Fruit fly (Drosophila melanogaster) whole organism, embryonic: ENCODE measurements around the gene CG43121.
A peak's percentile ranks its signal among the peaks of the same experiment; 100 is the strongest.

Source experiments
- CG11504 ChIP-seq: fragments of 200-800 bp; sonication (Bioruptor generic); optimal IDR thresholded peaks from 3 replicates; lab custom pipeline; 2019; ENCODE audit warnings: missing biosample characterization, mild to moderate bottlenecking, missing genetic modification characterization, moderate library complexity
- CG11696 ChIP-seq: fragments of 200-800 bp; sonication (Bioruptor generic); IDR thresholded peaks from 2 replicates; pipeline ENCODE4 v1.3.6; 2022; ENCODE audit warnings: missing biosample characterization, missing genetic modification characterization
- CG11723 ChIP-seq: fragments of 200-800 bp; sonication (Bioruptor generic); optimal IDR thresholded peaks from 2 replicates; lab custom pipeline; 2017; ENCODE audit warnings: missing biosample characterization, mild to moderate bottlenecking, missing genetic modification characterization
- CG12744 ChIP-seq: fragments of 200-800 bp; sonication (Bioruptor generic); optimal IDR thresholded peaks from 2 replicates; lab custom pipeline; 2016; ENCODE audit warnings: missing biosample characterization, missing genetic modification characterization
- CG15269 ChIP-seq: fragments of 200-800 bp; sonication (Bioruptor generic); optimal IDR thresholded peaks from 2 replicates; lab custom pipeline; 2018; ENCODE audit warnings: missing biosample characterization, mild to moderate bottlenecking, missing genetic modification characterization, moderate library complexity
- CG15696 ChIP-seq: fragments of 200-800 bp; sonication (Bioruptor generic); optimal IDR thresholded peaks from 2 replicates; lab custom pipeline; 2019; ENCODE audit warnings: missing biosample characterization, mild to moderate bottlenecking, missing genetic modification characterization, moderate library complexity
- CG16813 ChIP-seq: fragments of 200-800 bp; sonication (Bioruptor generic); IDR thresholded peaks from 3 replicates; pipeline ENCODE4 v1.3.6; 2022; ENCODE audit warnings: missing biosample characterization, missing genetic modification characterization; ENCODE audit not compliant: partially characterized antibody
- CG18619 ChIP-seq: fragments of 200-800 bp; sonication (Bioruptor generic); optimal IDR thresholded peaks from 3 replicates; lab custom pipeline; 2017; ENCODE audit warnings: missing biosample characterization, mild to moderate bottlenecking, missing genetic modification characterization
- CG18764 ChIP-seq: fragments of 200-800 bp; sonication (Bioruptor generic); optimal IDR thresholded peaks from 3 replicates; lab custom pipeline; 2016; ENCODE audit warnings: missing biosample characterization, missing genetic modification characterization
- CG2199 ChIP-seq: fragments of 200-800 bp; sonication (Bioruptor generic); IDR thresholded peaks from 3 replicates; pipeline ENCODE4 v1.3.6; 2022; ENCODE audit warnings: missing biosample characterization, missing genetic modification characterization
- CG30020 ChIP-seq: fragments of 200-800 bp; optimal IDR thresholded peaks from 2 replicates; lab custom pipeline; 2019; ENCODE audit warnings: missing biosample characterization, mild to moderate bottlenecking, missing genetic modification characterization, moderate library complexity
- CG31224 ChIP-seq: fragments of 200-800 bp; sonication (Bioruptor generic); IDR thresholded peaks from 2 replicates; pipeline ENCODE4 v1.3.6; 2022; ENCODE audit warnings: missing biosample characterization, missing genetic modification characterization
- CG31388 ChIP-seq: fragments of 200-800 bp; sonication (Bioruptor generic); optimal IDR thresholded peaks from 2 replicates; lab custom pipeline; 2016; ENCODE audit warnings: missing biosample characterization, missing genetic modification characterization
- CG3281 ChIP-seq: fragments of 200-800 bp; sonication (Bioruptor generic); optimal IDR thresholded peaks from 3 replicates; lab custom pipeline; 2017; ENCODE audit warnings: missing biosample characterization, mild to moderate bottlenecking, missing genetic modification characterization
- CG3726 ChIP-seq: fragments of 200-800 bp; sonication (Bioruptor generic); IDR thresholded peaks from 3 replicates; pipeline ENCODE4, ENCODE4 v1.3.6; 2022; ENCODE audit warnings: missing biosample characterization, missing genetic modification characterization
- CG42726 ChIP-seq: fragments of 200-800 bp; sonication (Bioruptor generic); IDR thresholded peaks from 2 replicates; pipeline ENCODE4 v1.3.6; 2022; ENCODE audit warnings: missing biosample characterization, missing genetic modification characterization; ENCODE audit not compliant: partially characterized antibody
- CG4282 ChIP-seq: fragments of 200-800 bp; sonication (Bioruptor generic); optimal IDR thresholded peaks from 2 replicates; lab custom pipeline; 2016; ENCODE audit warnings: missing biosample characterization, missing genetic modification characterization
- CG4360 ChIP-seq: fragments of 200-800 bp; sonication (Bioruptor generic); IDR thresholded peaks from 2 replicates; pipeline ENCODE4 v1.3.6; 2022; ENCODE audit warnings: missing biosample characterization, missing genetic modification characterization
- CG4404 ChIP-seq: fragments of 200-800 bp; sonication (Bioruptor generic); IDR thresholded peaks from 2 replicates; pipeline ENCODE4 v1.3.6; 2022; ENCODE audit warnings: missing biosample characterization, missing genetic modification characterization
- CG6689 ChIP-seq: fragments of 200-800 bp; sonication (Bioruptor generic); IDR thresholded peaks from 2 replicates; pipeline ENCODE4 v1.3.6; 2022; ENCODE audit warnings: missing biosample characterization, missing genetic modification characterization
- CG7271 ChIP-seq: fragments of 200-800 bp; sonication (Bioruptor generic); optimal IDR thresholded peaks from 2 replicates; lab custom pipeline; 2018; ENCODE audit warnings: missing biosample characterization, mild to moderate bottlenecking, missing genetic modification characterization, moderate library complexity
- CG7928 ChIP-seq: fragments of 200-800 bp; sonication (Bioruptor generic); optimal IDR thresholded peaks from 2 replicates; lab custom pipeline; 2017; ENCODE audit warnings: missing biosample characterization, mild to moderate bottlenecking, missing genetic modification characterization
- CG8944 ChIP-seq: fragments of 200-800 bp; sonication (Bioruptor generic); optimal IDR thresholded peaks from 3 replicates; lab custom pipeline; 2016; ENCODE audit warnings: missing biosample characterization, missing genetic modification characterization
- CG9797 ChIP-seq: fragments of 200-800 bp; sonication (Bioruptor generic); optimal IDR thresholded peaks from 3 replicates; lab custom pipeline; 2018; ENCODE audit warnings: missing biosample characterization, mild to moderate bottlenecking, missing genetic modification characterization
- Camta ChIP-seq: fragments of 200-800 bp; sonication (Bioruptor generic); optimal IDR thresholded peaks from 2 replicates; lab custom pipeline; 2016; ENCODE audit warnings: missing biosample characterization, missing genetic modification characterization
- Dref ChIP-seq: fragments of 200-800 bp; sonication (Bioruptor generic); IDR thresholded peaks from 2 replicates; pipeline ENCODE4 v1.3.6; 2022; ENCODE audit warnings: missing biosample characterization, missing genetic modification characterization
- Elba2 ChIP-seq: fragments of 200-800 bp; sonication (Bioruptor generic); optimal IDR thresholded peaks from 3 replicates; lab custom pipeline; 2016; ENCODE audit warnings: missing biosample characterization, missing genetic modification characterization
- NFAT ChIP-seq: fragments of 200-800 bp; sonication (Bioruptor generic); IDR thresholded peaks from 2 replicates; pipeline ENCODE4 v1.3.6; 2022; ENCODE audit warnings: missing biosample characterization, missing genetic modification characterization
- Oli ChIP-seq: fragments of 200-800 bp; sonication (Bioruptor generic); optimal IDR thresholded peaks from 2 replicates; lab custom pipeline; 2018; ENCODE audit warnings: missing biosample characterization, mild to moderate bottlenecking, missing genetic modification characterization, moderate library complexity
- Sry-β ChIP-seq: fragments of 200-800 bp; sonication (Bioruptor generic); optimal IDR thresholded peaks from 2 replicates; lab custom pipeline; 2018; ENCODE audit warnings: missing biosample characterization, mild to moderate bottlenecking, missing genetic modification characterization, moderate library complexity
- Xrp1 ChIP-seq: fragments of 200-800 bp; sonication (Bioruptor generic); IDR thresholded peaks from 2 replicates; pipeline ENCODE4 v1.3.6; 2022; ENCODE audit warnings: missing biosample characterization, missing genetic modification characterization
- ab ChIP-seq: fragments of 200-800 bp; sonication (Bioruptor generic); optimal IDR thresholded peaks from 2 replicates; lab custom pipeline; 2016; ENCODE audit warnings: missing biosample characterization, missing genetic modification characterization
- aop ChIP-seq: fragments of 200-800 bp; sonication (Bioruptor generic); IDR thresholded peaks from 2 replicates; pipeline ENCODE4 v1.3.6; 2022; ENCODE audit warnings: missing biosample characterization, missing genetic modification characterization
- ara ChIP-seq: fragments of 200-800 bp; sonication (Bioruptor generic); IDR thresholded peaks from 2 replicates; pipeline ENCODE4 v1.3.6; 2022; ENCODE audit warnings: missing biosample characterization, missing genetic modification characterization
- ase ChIP-seq: fragments of 200-800 bp; sonication (Bioruptor generic); IDR thresholded peaks from 3 replicates; pipeline ENCODE4 v1.3.6; 2022; ENCODE audit warnings: missing biosample characterization, missing genetic modification characterization
- bigmax ChIP-seq: fragments of 200-800 bp; sonication (Bioruptor generic); optimal IDR thresholded peaks from 2 replicates; lab custom pipeline; 2018; ENCODE audit warnings: missing biosample characterization, mild to moderate bottlenecking, missing genetic modification characterization
- cas ChIP-seq: fragments of 200-800 bp; sonication (Bioruptor generic); IDR thresholded peaks from 2 replicates; pipeline ENCODE4 v1.3.6; 2022; ENCODE audit warnings: missing biosample characterization, missing genetic modification characterization
- cg ChIP-seq: fragments of 200-800 bp; sonication (Bioruptor generic); optimal IDR thresholded peaks from 3 replicates; lab custom pipeline; 2019; ENCODE audit warnings: missing biosample characterization, mild to moderate bottlenecking, missing genetic modification characterization, moderate library complexity
- chif ChIP-seq, 2 experiments: fragments of 200-800 bp; sonication (Bioruptor generic); optimal IDR thresholded peaks; 3 replicates each; lab custom pipeline; 2016; ENCODE audit warnings: missing biosample characterization in 2 of 2, missing genetic modification characterization in 2 of 2
- exex ChIP-seq: fragments of 200-800 bp; sonication (Bioruptor generic); optimal IDR thresholded peaks from 4 replicates; lab custom pipeline; 2018; ENCODE audit warnings: missing biosample characterization, mild to moderate bottlenecking, missing genetic modification characterization, moderate library complexity
- fru ChIP-seq: fragments of >200 bp; optimal IDR thresholded peaks from 2 replicates; lab custom pipeline; 2017
- ftz-f1 ChIP-seq: fragments of 200-800 bp; sonication (Bioruptor generic); optimal IDR thresholded peaks from 2 replicates; lab custom pipeline; 2016; ENCODE audit warnings: missing biosample characterization, missing genetic modification characterization
- grn ChIP-seq: fragments of 200-800 bp; sonication (Bioruptor generic); optimal IDR thresholded peaks from 3 replicates; lab custom pipeline; 2017; ENCODE audit warnings: missing biosample characterization, missing genetic modification characterization
- gro ChIP-seq: fragments of 200-800 bp; sonication (Bioruptor generic); optimal IDR thresholded peaks from 2 replicates; lab custom pipeline; 2016; ENCODE audit warnings: missing biosample characterization, missing genetic modification characterization
- knrl ChIP-seq: fragments of 200-800 bp; sonication (Bioruptor generic); IDR thresholded peaks from 3 replicates; pipeline ENCODE4 v1.3.6; 2022; ENCODE audit warnings: missing biosample characterization, missing genetic modification characterization; ENCODE audit not compliant: partially characterized antibody
- odd ChIP-seq: fragments of 200-800 bp; sonication (Bioruptor generic); optimal IDR thresholded peaks from 2 replicates; lab custom pipeline; 2017; ENCODE audit warnings: missing biosample characterization, mild to moderate bottlenecking, missing genetic modification characterization
- otp ChIP-seq: fragments of 200-800 bp; sonication (Bioruptor generic); IDR thresholded peaks from 3 replicates; pipeline ENCODE4, ENCODE4 v1.3.6; 2022; ENCODE audit warnings: missing biosample characterization, missing genetic modification characterization
- pfk ChIP-seq: fragments of 200-800 bp; sonication (Bioruptor generic); optimal IDR thresholded peaks from 2 replicates; lab custom pipeline; 2018; ENCODE audit warnings: missing biosample characterization, mild to moderate bottlenecking, missing genetic modification characterization, moderate library complexity
- sc ChIP-seq, 3 experiments: fragments of >200 bp in 2 of 3; fragments of 200-800 bp in 1 of 3; sonication (Bioruptor generic) in 1 of 3; optimal IDR thresholded peaks; 2 replicates in 2 of 3; 3 replicates in 1 of 3; lab custom pipeline; 2017; ENCODE audit warnings: mild to moderate bottlenecking in 1 of 3, missing biosample characterization in 1 of 3, missing genetic modification characterization in 1 of 3, missing genetic modification reagents in 1 of 3
- zfh1 ChIP-seq: fragments of 200-800 bp; sonication (Bioruptor generic); IDR thresholded peaks from 3 replicates; pipeline ENCODE4 v1.3.6; 2022; ENCODE audit warnings: missing biosample characterization, missing genetic modification characterization

CG43121 gene

DNA sequence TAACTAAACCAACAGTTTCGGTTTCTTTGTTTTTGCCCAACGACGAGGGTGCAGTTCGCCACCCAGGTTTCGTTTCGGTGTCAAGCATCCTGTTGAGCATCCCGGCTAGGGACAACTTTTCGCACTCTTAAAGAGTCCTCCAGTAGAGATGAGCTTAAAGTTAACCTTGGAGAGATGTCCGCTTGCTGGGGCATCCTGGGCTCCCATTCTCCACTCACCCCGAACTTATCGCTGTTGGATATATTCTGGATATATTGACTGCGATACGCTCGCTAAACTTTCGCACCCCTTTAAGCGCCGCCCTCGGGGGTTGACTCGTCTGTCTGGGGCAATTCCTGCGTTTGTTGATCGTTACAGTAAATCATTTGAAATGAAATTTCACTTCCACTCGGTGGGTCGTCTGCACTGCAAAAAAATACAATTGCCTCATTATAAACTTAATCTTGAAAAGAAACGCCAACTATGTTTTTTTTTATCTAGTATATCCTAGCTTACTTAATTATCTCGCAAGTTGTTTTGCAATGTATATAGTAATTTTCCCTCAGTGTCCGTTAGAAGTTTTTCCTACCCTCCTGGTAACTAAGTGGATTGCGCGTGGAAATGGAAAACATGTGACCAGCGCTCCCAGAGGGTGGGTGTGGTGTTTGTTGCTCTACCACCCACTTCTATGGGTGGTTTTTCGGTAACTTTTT, 10.5 kb downstream of the CG43121 start (continued):
- TF ChIP-seq grn (GFP tag; lab: Kevin White, UChicago) = no peak
- peak; percentile 69 for TF ChIP-seq CG3281
- peak; percentile 45 for TF ChIP-seq CG15696
- TF ChIP-seq pfk (GFP tag; lab: Kevin White, UChicago) = no peak
- peak; percentile 52 for TF ChIP-seq odd (GFP tag; lab: Kevin White, UChicago)
- TF ChIP-seq CG18764 (GFP tag; lab: Kevin White, UChicago) = peak; percentile 47
- peak; percentile 90 for TF ChIP-seq zfh1 (GFP tag; lab: Robert Waterston, UW)
- TF ChIP-seq Sry-β = no peak
- no peak for TF ChIP-seq sc (optimal IDR thresholded peaks at IDR 0.05; lab: Kevin White, UChicago)
- TF ChIP-seq sc (GFP tag; optimal IDR thresholded peaks at IDR 0.05; lab: Kevin White, UChicago) = peak; percentile 56
- TF ChIP-seq CG3726 (GFP tag; lab: Robert Waterston, UW) = peak; percentile 51; the same call in 1 of the 3 replicates
- no peak for TF ChIP-seq CG30020 (tag; lab: Kevin White, UChicago)
- peak; percentile 70 for TF ChIP-seq Camta (GFP tag; lab: Kevin White, UChicago)
- TF ChIP-seq CG18619 = peak; percentile 67
- TF ChIP-seq chif (GFP tag; optimal IDR thresholded peaks at IDR 0.05; lab: Kevin White, UChicago) = peak; percentile 71 to 79
- TF ChIP-seq otp (GFP tag; lab: Robert Waterston, UW) = peak; percentile 75
- peak; percentile 57 for TF ChIP-seq exex (tag; lab: Kevin White, UChicago)
- no peak for TF ChIP-seq CG2199
- TF ChIP-seq CG11696 (GFP tag; lab: Robert Waterston, UW) = peak; percentile 76
- TF ChIP-seq Oli (tag; lab: Kevin White, UChicago) = peak; percentile 80
- peak; percentile 82 for TF ChIP-seq CG6689
- 0 out of 2 replicates have a peak, but pooled peaks have one; percentile 14 for TF ChIP-seq cas
- peak; percentile 41 for TF ChIP-seq gro (GFP tag; lab: Kevin White, UChicago)
- TF ChIP-seq ase (GFP tag; lab: Robert Waterston, UW) = peak; percentile 74; the same call in 2 of the 3 replicates
- TF ChIP-seq cg = no peak
- no peak for TF ChIP-seq aop (GFP tag; lab: Robert Waterston, UW)
- TF ChIP-seq CG31388 (GFP tag; lab: Kevin White, UChicago) = peak; percentile 18
- TF ChIP-seq CG11723 (GFP tag; lab: Kevin White, UChicago) = peak; percentile 58
- peak; percentile 69 for TF ChIP-seq CG11504 (tag; lab: Kevin White, UChicago)
- no peak for TF ChIP-seq bigmax (GFP tag; lab: Kevin White, UChicago)
- TF ChIP-seq Elba2 (GFP tag; lab: Kevin White, UChicago) = no peak
- no peak for TF ChIP-seq Dref (GFP tag; lab: Robert Waterston, UW)
- TF ChIP-seq fru = no peak
- no peak for TF ChIP-seq knrl (GFP tag; lab: Robert Waterston, UW)
- TF ChIP-seq CG4404 = peak; percentile 68
- peak; percentile 57; the same call in 1 of the 2 replicates for TF ChIP-seq CG4360
- TF ChIP-seq CG9797 (GFP tag; lab: Kevin White, UChicago) = no peak
- TF ChIP-seq CG8944 (GFP tag; lab: Kevin White, UChicago) = peak; percentile 61
- TF ChIP-seq CG7928 = peak; percentile 12
- TF ChIP-seq ara (GFP tag; lab: Robert Waterston, UW) = peak; percentile 87
- TF ChIP-seq Xrp1 (GFP tag; lab: Robert Waterston, UW) = peak; percentile 93
- peak; percentile 26 for TF ChIP-seq CG4282 (GFP tag; lab: Kevin White, UChicago)
- no peak for TF ChIP-seq CG42726 (GFP tag; lab: Robert Waterston, UW)
- no peak for TF ChIP-seq ab (GFP tag; lab: Kevin White, UChicago)
- peak; percentile 69 for TF ChIP-seq CG12744 (GFP tag; lab: Kevin White, UChicago)
- peak; percentile 96 for TF ChIP-seq CG31224 (GFP tag; lab: Robert Waterston, UW)
- TF ChIP-seq NFAT (GFP tag; lab: Robert Waterston, UW) = peak; percentile 66
- TF ChIP-seq CG16813 (GFP tag; lab: Robert Waterston, UW) = no peak
- TF ChIP-seq CG15269 (tag; lab: Kevin White, UChicago) = peak; percentile 86
- TF ChIP-seq ftz-f1 (GFP tag; lab: Kevin White, UChicago) = no peak
- TF ChIP-seq CG7271 (tag; lab: Kevin White, UChicago) = no peak
